Worm (Caenorhabditis elegans) whole organism, midembryonic: ENCODE measurements around the gene cdc-73.

Experiments used
- T22C8.4 ChIP-seq: fragments of 200-800 bp; sonication (Bioruptor generic); IDR thresholded peaks from 2 replicates; pipeline ENCODE4 v1.3.6; 2022; ENCODE audit warnings: missing genetic modification characterization, missing compliant biosample characterization
- cog-1 ChIP-seq: sonication (generic microtip); optimal IDR thresholded peaks from 2 replicates; lab custom pipeline; 2016; ENCODE audit warnings: missing genetic modification characterization, missing compliant biosample characterization
- flt-1 ChIP-seq: fragments of 200-800 bp; sonication (Bioruptor generic); IDR thresholded peaks from 2 replicates; pipeline ENCODE4 v1.3.6; 2022; ENCODE audit warnings: missing genetic modification characterization, missing compliant biosample characterization
- klf-2 ChIP-seq: fragments of 200-800 bp; sonication (Bioruptor generic); conservative IDR thresholded peaks from 2 replicates; pipeline ENCODE4 v1.3.6; 2022; ENCODE audit warnings: missing genetic modification reagents, missing genetic modification characterization, missing compliant biosample characterization
- med-1 ChIP-seq: sonication (generic microtip); optimal IDR thresholded peaks from 2 replicates; lab custom pipeline; 2017; ENCODE audit warnings: missing genetic modification characterization, mild to moderate bottlenecking, missing compliant biosample characterization, antibody characterized with exemption, missing genetic modification reagents; ENCODE audit not compliant: insufficient read depth
- ref-1 ChIP-seq: fragments of 200-800 bp; sonication (Bioruptor generic); conservative IDR thresholded peaks from 2 replicates; pipeline ENCODE4 v1.3.6; 2022; ENCODE audit warnings: missing genetic modification reagents, missing genetic modification characterization, missing compliant biosample characterization
- tab-1 ChIP-seq: fragments of 200-800 bp; sonication (Bioruptor generic); IDR thresholded peaks from 2 replicates; pipeline ENCODE4 v1.3.6; 2022; ENCODE audit warnings: missing genetic modification characterization, missing compliant biosample characterization
- ztf-23 ChIP-seq: fragments of 200-800 bp; sonication (Bioruptor generic); IDR thresholded peaks from 2 replicates; pipeline ENCODE4 v1.3.6; 2022; ENCODE audit warnings: missing genetic modification reagents, missing genetic modification characterization, missing compliant biosample characterization
- ztf-29 ChIP-seq: fragments of 200-800 bp; sonication (Bioruptor generic); IDR thresholded peaks from 2 replicates; pipeline ENCODE4 v1.3.6; 2022; ENCODE audit warnings: missing genetic modification reagents, missing genetic modification characterization, missing compliant biosample characterization

cdc-73 gene

ce11 chrIV:4067336-4067735 lies 25.0 kb downstream of the cdc-73 start:
- TF ChIP-seq ztf-23 (GFP tag; lab: Robert Waterston, UW) (no peak), med-1 (GFP tag; lab: Kevin White, UChicago) (no peak), flt-1 (GFP tag; lab: Robert Waterston, UW) (no peak), ztf-29 (GFP tag; lab: Robert Waterston, UW) (no peak), T22C8.4 (no peak), klf-2 (GFP tag; lab: Robert Waterston, UW) (no peak)

- TF ChIP-seq tab-1 (GFP tag; lab: Robert Waterston, UW) (no peak), cog-1 (no peak), klf-2 (GFP tag; lab: Robert Waterston, UW) (no peak), ztf-29 (GFP tag; lab: Robert Waterston, UW) (no peak), med-1 (GFP tag; lab: Kevin White, UChicago) (no peak), ztf-23 (GFP tag; lab: Robert Waterston, UW) (no peak), T22C8.4 (no peak), flt-1 (GFP tag; lab: Robert Waterston, UW) (no peak), ref-1 (no peak)
These were observed 26.1 kb downstream of the cdc-73 start, which contains the start of gene fbxb-55 for ce11 chrIV:4068480-4068879. Gene fbxb-55, plus strand, starts transcription at chrIV:4068780.

ce11 chrIV:4070810-4071209 lies 28.4 kb downstream of the cdc-73 start:
- 0 out of 2 replicates have a peak, but pooled peaks have one; percentile 37 for TF ChIP-seq ztf-23 (GFP tag; lab: Robert Waterston, UW)
- no peak for TF ChIP-seq med-1 (GFP tag; lab: Kevin White, UChicago)

- no peak for TF ChIP-seq flt-1 (GFP tag; lab: Robert Waterston, UW)
- TF ChIP-seq tab-1 (GFP tag; lab: Robert Waterston, UW), result no peak
These were observed 29.7 kb downstream of the cdc-73 start, which contains the start of gene pqn-75 for ce11 chrIV:4072027-4072426. Gene pqn-75, plus strand, starts transcription at chrIV:4072327.

- TF ChIP-seq cog-1, result no peak
- TF ChIP-seq flt-1 (GFP tag; lab: Robert Waterston, UW), result no peak
- no peak for TF ChIP-seq ztf-29 (GFP tag; lab: Robert Waterston, UW)
- no peak for TF ChIP-seq ztf-23 (GFP tag; lab: Robert Waterston, UW)
- TF ChIP-seq tab-1 (GFP tag; lab: Robert Waterston, UW), result no peak
- TF ChIP-seq ref-1, result no peak
These were observed 32.2 kb downstream of the cdc-73 start, which contains the start of gene W03D2.9 for ce11 chrIV:4074610-4075009. Gene W03D2.9, minus strand, starts transcription at chrIV:4074710.

ce11 chrIV:4076690-4077295 lies 34.4 kb downstream of the cdc-73 start:
- TF ChIP-seq klf-2 (GFP tag; lab: Robert Waterston, UW) (no peak), tab-1 (GFP tag; lab: Robert Waterston, UW) (0 out of 2 replicates have a peak, but pooled peaks have one; percentile 38), cog-1 (no peak), flt-1 (GFP tag; lab: Robert Waterston, UW) (0 out of 2 replicates have a peak, but pooled peaks have one; percentile 26), ztf-23 (GFP tag; lab: Robert Waterston, UW) (no peak), ztf-29 (GFP tag; lab: Robert Waterston, UW) (no peak), T22C8.4 (no peak)

ce11 chrIV:4078901-4079300 lies 36.5 kb downstream of the cdc-73 start, which contains the start of gene C35B1.8:
Gene C35B1.8, minus strand, starts transcription at chrIV:4079001.
- TF ChIP-seq ztf-29 (GFP tag; lab: Robert Waterston, UW), result no peak
- TF ChIP-seq ref-1, result no peak
- TF ChIP-seq tab-1 (GFP tag; lab: Robert Waterston, UW), result no peak
- TF ChIP-seq cog-1, result no peak
- TF ChIP-seq klf-2 (GFP tag; lab: Robert Waterston, UW), result no peak
- TF ChIP-seq ztf-23 (GFP tag; lab: Robert Waterston, UW), result no peak
- no peak for TF ChIP-seq T22C8.4
- no peak for TF ChIP-seq med-1 (GFP tag; lab: Kevin White, UChicago)
- no peak for TF ChIP-seq flt-1 (GFP tag; lab: Robert Waterston, UW)

- TF ChIP-seq flt-1 (GFP tag; lab: Robert Waterston, UW), result no peak
- TF ChIP-seq cog-1, result no peak
- no peak for TF ChIP-seq ztf-23 (GFP tag; lab: Robert Waterston, UW)
These were observed 37.1 kb downstream of the cdc-73 start, which contains the start of gene C35B1.4 for ce11 chrIV:4079514-4079913. Gene C35B1.4, plus strand, starts transcription at chrIV:4079814.

ce11 chrIV:4080846-4081245 lies 38.5 kb downstream of the cdc-73 start, which contains the start of the genes C35B1.9 and C35B1.3:
Gene C35B1.9, minus strand, starts transcription at chrIV:4080946.
Gene C35B1.3, plus strand, starts transcription at chrIV:4081151.
- TF ChIP-seq tab-1 (GFP tag; lab: Robert Waterston, UW), result no peak
- no peak for TF ChIP-seq ref-1
- no peak for TF ChIP-seq flt-1 (GFP tag; lab: Robert Waterston, UW)
- TF ChIP-seq klf-2 (GFP tag; lab: Robert Waterston, UW), result no peak
- no peak for TF ChIP-seq med-1 (GFP tag; lab: Kevin White, UChicago)
- no peak for TF ChIP-seq ztf-29 (GFP tag; lab: Robert Waterston, UW)
- no peak for TF ChIP-seq cog-1
- no peak for TF ChIP-seq ztf-23 (GFP tag; lab: Robert Waterston, UW)

- TF ChIP-seq klf-2 (GFP tag; lab: Robert Waterston, UW) (no peak), T22C8.4 (no peak), cog-1 (no peak), tab-1 (GFP tag; lab: Robert Waterston, UW) (no peak), med-1 (GFP tag; lab: Kevin White, UChicago) (no peak), ref-1 (no peak), ztf-29 (GFP tag; lab: Robert Waterston, UW) (no peak), ztf-23 (GFP tag; lab: Robert Waterston, UW) (no peak), flt-1 (GFP tag; lab: Robert Waterston, UW) (no peak)
These were observed 40.2 kb downstream of the cdc-73 start for ce11 chrIV:4082599-4082998.
